Fruit fly (Drosophila melanogaster): Measurements from ENCODE around the gene CG15539.

dm6 chr3R:30525629-30526028 is 19.8 kb downstream of the CG15539 start:
- TF ChIP-seq Sin3A (optimal IDR thresholded peaks at IDR 0.05) = no peak
- TF ChIP-seq h (optimal IDR thresholded peaks at IDR 0.05) = no peak
